Fruit fly (Drosophila melanogaster) whole organism, embryonic: ENCODE measurements around the gene g.

Experiments used
- Abd-B ChIP-seq: fragments of 200-800 bp; sonication (Bioruptor generic); optimal IDR thresholded peaks from 2 replicates; lab custom pipeline; 2018; ENCODE audit warnings: missing biosample characterization, mild to moderate bottlenecking, missing genetic modification characterization, moderate library complexity
- BEAF-32 ChIP-seq: fragments of 200-800 bp; sonication (Bioruptor generic); optimal IDR thresholded peaks from 3 replicates; lab custom pipeline; 2017; ENCODE audit warnings: missing biosample characterization, missing genetic modification characterization, mild to moderate bottlenecking, moderate library complexity, missing genetic modification reagents
- CG10209 ChIP-seq: fragments of 200-800 bp; sonication (Bioruptor generic); optimal IDR thresholded peaks from 3 replicates; lab custom pipeline; 2017; ENCODE audit warnings: missing biosample characterization, mild to moderate bottlenecking, missing genetic modification characterization, missing genetic modification reagents
- CG10543 ChIP-seq: fragments of 200-800 bp; sonication (Bioruptor generic); optimal IDR thresholded peaks from 3 replicates; lab custom pipeline; 2017; ENCODE audit warnings: missing biosample characterization, mild to moderate bottlenecking, missing genetic modification characterization, moderate library complexity
- CG10979 ChIP-seq: fragments of 200-800 bp; sonication (Bioruptor generic); optimal IDR thresholded peaks from 2 replicates; lab custom pipeline; 2018; ENCODE audit warnings: missing biosample characterization, mild to moderate bottlenecking, missing genetic modification characterization, moderate library complexity
- CG12155 ChIP-seq: fragments of 200-800 bp; sonication (Bioruptor generic); optimal IDR thresholded peaks from 3 replicates; lab custom pipeline; 2016; ENCODE audit warnings: missing biosample characterization, missing genetic modification characterization
- CG12659 ChIP-seq: fragments of 200-800 bp; sonication (Bioruptor generic); optimal IDR thresholded peaks from 3 replicates; lab custom pipeline; 2017; ENCODE audit warnings: mild to moderate bottlenecking, missing biosample characterization, missing genetic modification reagents, missing genetic modification characterization
- CG13287 ChIP-seq: fragments of 200-800 bp; sonication (Bioruptor generic); IDR thresholded peaks from 2 replicates; pipeline ENCODE4 v1.3.6; 2022; ENCODE audit warnings: missing biosample characterization, missing genetic modification characterization; ENCODE audit not compliant: partially characterized antibody
- CG13624 ChIP-seq: fragments of 200-800 bp; sonication (Bioruptor generic); optimal IDR thresholded peaks from 2 replicates; lab custom pipeline; 2016; ENCODE audit warnings: missing biosample characterization, missing genetic modification characterization
- CG1603 ChIP-seq: fragments of 200-800 bp; sonication (Bioruptor generic); optimal IDR thresholded peaks from 2 replicates; lab custom pipeline; 2019; ENCODE audit warnings: missing biosample characterization, mild to moderate bottlenecking, missing genetic modification characterization, moderate library complexity
- CG16815 ChIP-seq: fragments of 200-800 bp; sonication (Bioruptor generic); optimal IDR thresholded peaks from 3 replicates; lab custom pipeline; 2017; ENCODE audit warnings: missing biosample characterization, mild to moderate bottlenecking, missing genetic modification characterization
- CG2120 ChIP-seq: fragments of 200-800 bp; sonication (Bioruptor generic); optimal IDR thresholded peaks from 3 replicates; lab custom pipeline; 2016; ENCODE audit warnings: missing biosample characterization, missing genetic modification characterization
- CG2199 ChIP-seq: fragments of 200-800 bp; sonication (Bioruptor generic); IDR thresholded peaks from 3 replicates; pipeline ENCODE4 v1.3.6; 2022; ENCODE audit warnings: missing biosample characterization, missing genetic modification characterization
- CG2712 ChIP-seq: fragments of 200-800 bp; optimal IDR thresholded peaks from 3 replicates; lab custom pipeline; 2019; ENCODE audit warnings: missing biosample characterization, mild to moderate bottlenecking, missing genetic modification characterization, moderate library complexity
- CG34376 ChIP-seq: fragments of 200-800 bp; sonication (Bioruptor generic); optimal IDR thresholded peaks from 2 replicates; lab custom pipeline; 2018; ENCODE audit warnings: missing biosample characterization, mild to moderate bottlenecking, missing genetic modification characterization
- CG4360 ChIP-seq: fragments of 200-800 bp; sonication (Bioruptor generic); IDR thresholded peaks from 2 replicates; pipeline ENCODE4 v1.3.6; 2022; ENCODE audit warnings: missing biosample characterization, missing genetic modification characterization
- CG4617 ChIP-seq: fragments of 200-800 bp; sonication (Bioruptor generic); optimal IDR thresholded peaks from 3 replicates; lab custom pipeline; 2016; ENCODE audit warnings: missing biosample characterization, missing genetic modification characterization, borderline replicate concordance
- CG5180 ChIP-seq: fragments of 200-800 bp; sonication (Bioruptor generic); optimal IDR thresholded peaks from 3 replicates; lab custom pipeline; 2017; ENCODE audit warnings: missing biosample characterization, missing genetic modification characterization, mild to moderate bottlenecking, moderate library complexity, missing genetic modification reagents
- CG9215 ChIP-seq: fragments of 200-800 bp; sonication (Bioruptor generic); IDR thresholded peaks from 2 replicates; pipeline ENCODE4 v1.3.6; 2022; ENCODE audit warnings: missing biosample characterization, missing genetic modification characterization
- CHES-1-like ChIP-seq: fragments of 200-800 bp; sonication (Bioruptor generic); optimal IDR thresholded peaks from 2 replicates; lab custom pipeline; 2016; ENCODE audit warnings: missing biosample characterization, missing genetic modification characterization
- CoRest ChIP-seq: fragments of 200-800 bp; sonication (Bioruptor generic); optimal IDR thresholded peaks from 3 replicates; lab custom pipeline; 2018; ENCODE audit warnings: missing biosample characterization, mild to moderate bottlenecking, missing genetic modification characterization, moderate library complexity
- E2f2 ChIP-seq: fragments of 200-800 bp; sonication (Bioruptor generic); IDR thresholded peaks from 2 replicates; pipeline ENCODE4 v1.3.6; 2022; ENCODE audit warnings: missing biosample characterization, missing genetic modification characterization
- Ets65A ChIP-seq: fragments of 200-800 bp; sonication (Bioruptor generic); peaks from one replicate; lab custom pipeline; 2016; ENCODE audit warnings: missing biosample characterization, missing genetic modification characterization
- Ets97D ChIP-seq: fragments of 200-800 bp; sonication (Bioruptor generic); optimal IDR thresholded peaks from 3 replicates; lab custom pipeline; 2016; ENCODE audit warnings: missing biosample characterization, missing genetic modification characterization
- Gsc ChIP-seq: fragments of 200-800 bp; sonication (Bioruptor generic); IDR thresholded peaks from 2 replicates; pipeline ENCODE4 v1.3.6; 2022; ENCODE audit warnings: missing biosample characterization, missing genetic modification characterization
- HmgZ ChIP-seq: fragments of 200-800 bp; sonication (Bioruptor generic); optimal IDR thresholded peaks from 2 replicates; lab custom pipeline; 2018; ENCODE audit warnings: missing biosample characterization, mild to moderate bottlenecking, missing genetic modification characterization
- Ravus ChIP-seq: fragments of 200-800 bp; sonication (Bioruptor generic); IDR thresholded peaks from 2 replicates; pipeline ENCODE4 v1.3.6; 2022; ENCODE audit warnings: missing biosample characterization, missing genetic modification characterization
- Trl ChIP-seq, 3 experiments: fragments of >200 bp in 2 of 3; fragments of 200-800 bp in 1 of 3; sonication (Bioruptor generic) in 1 of 3; optimal IDR thresholded peaks; 2 replicates in 1 of 3; 3 replicates in 2 of 3; lab custom pipeline; 2016 to 2017; ENCODE audit warnings: missing biosample characterization in 1 of 3, missing genetic modification characterization in 1 of 3
- bowl ChIP-seq: fragments of 200-800 bp; sonication (Bioruptor generic); IDR thresholded peaks from 2 replicates; pipeline ENCODE4 v1.3.6; 2022; ENCODE audit warnings: missing biosample characterization, missing genetic modification characterization
- croc ChIP-seq: fragments of 200-800 bp; sonication (Bioruptor generic); conservative IDR thresholded peaks from 3 replicates; pipeline ENCODE4 v1.3.6; 2022; ENCODE audit warnings: missing biosample characterization, missing genetic modification characterization
- crp ChIP-seq, 2 experiments: fragments of 200-800 bp; sonication (Bioruptor generic); optimal IDR thresholded peaks; 2 replicates in 1 of 2; 3 replicates in 1 of 2; lab custom pipeline; 2017; ENCODE audit warnings: missing biosample characterization in 2 of 2, missing genetic modification characterization in 2 of 2, mild to moderate bottlenecking in 1 of 2, moderate library complexity in 1 of 2
- dimm ChIP-seq: fragments of 200-800 bp; sonication (Bioruptor generic); IDR thresholded peaks from 2 replicates; pipeline ENCODE4 v1.3.6; 2022; ENCODE audit warnings: missing biosample characterization, missing genetic modification characterization
- en ChIP-seq: fragments of 200-800 bp; sonication (Bioruptor generic); optimal IDR thresholded peaks from 2 replicates; lab custom pipeline; 2016; ENCODE audit warnings: missing biosample characterization, missing genetic modification characterization
- esg ChIP-seq: fragments of 200-800 bp; sonication (Bioruptor generic); conservative IDR thresholded peaks from 2 replicates; pipeline ENCODE4 v1.3.6; 2022; ENCODE audit warnings: missing biosample characterization, missing genetic modification characterization
- eyg ChIP-seq: fragments of 200-800 bp; sonication (Bioruptor generic); optimal IDR thresholded peaks from 3 replicates; lab custom pipeline; 2016; ENCODE audit warnings: missing biosample characterization, missing genetic modification characterization
- gfzf ChIP-seq: fragments of 200-800 bp; sonication (Bioruptor generic); optimal IDR thresholded peaks from 2 replicates; lab custom pipeline; 2016; ENCODE audit warnings: missing biosample characterization, mild to moderate bottlenecking, missing genetic modification characterization, moderate library complexity
- inv ChIP-seq: fragments of 200-800 bp; sonication (Bioruptor generic); IDR thresholded peaks from 2 replicates; pipeline ENCODE4 v1.3.6; 2022; ENCODE audit warnings: missing biosample characterization, missing genetic modification characterization; ENCODE audit not compliant: partially characterized antibody
- lab ChIP-seq: fragments of 200-800 bp; sonication (Bioruptor generic); optimal IDR thresholded peaks from 3 replicates; lab custom pipeline; 2017; ENCODE audit warnings: missing biosample characterization, missing genetic modification characterization, mild to moderate bottlenecking, moderate library complexity, missing genetic modification reagents
- nerfin-1 ChIP-seq: fragments of 200-800 bp; sonication (Bioruptor generic); optimal IDR thresholded peaks from 3 replicates; lab custom pipeline; 2019; ENCODE audit warnings: missing biosample characterization, mild to moderate bottlenecking, missing genetic modification characterization, moderate library complexity
- nmo ChIP-seq: fragments of 200-800 bp; sonication (Bioruptor generic); optimal IDR thresholded peaks from 2 replicates; lab custom pipeline; 2018; ENCODE audit warnings: missing biosample characterization, mild to moderate bottlenecking, missing genetic modification characterization, moderate library complexity
- rib ChIP-seq: fragments of 200-800 bp; sonication (Bioruptor generic); IDR thresholded peaks from 2 replicates; pipeline ENCODE4 v1.3.6; 2022; ENCODE audit warnings: missing biosample characterization, missing genetic modification characterization
- sd ChIP-seq: fragments of 200-800 bp; sonication (Bioruptor generic); optimal IDR thresholded peaks from 3 replicates; lab custom pipeline; 2018; ENCODE audit warnings: missing biosample characterization, mild to moderate bottlenecking, missing genetic modification characterization, moderate library complexity
- tgo ChIP-seq: fragments of 200-800 bp; sonication (Bioruptor generic); IDR thresholded peaks from 3 replicates; pipeline ENCODE4 v1.3.6; 2022; ENCODE audit warnings: missing biosample characterization, missing genetic modification characterization
- trem ChIP-seq: fragments of 200-800 bp; optimal IDR thresholded peaks from 3 replicates; lab custom pipeline; 2019; ENCODE audit warnings: missing biosample characterization, mild to moderate bottlenecking, missing genetic modification characterization, moderate library complexity
- zfh1 ChIP-seq: fragments of 200-800 bp; sonication (Bioruptor generic); IDR thresholded peaks from 3 replicates; pipeline ENCODE4 v1.3.6; 2022; ENCODE audit warnings: missing biosample characterization, missing genetic modification characterization

Gene g

DNA sequence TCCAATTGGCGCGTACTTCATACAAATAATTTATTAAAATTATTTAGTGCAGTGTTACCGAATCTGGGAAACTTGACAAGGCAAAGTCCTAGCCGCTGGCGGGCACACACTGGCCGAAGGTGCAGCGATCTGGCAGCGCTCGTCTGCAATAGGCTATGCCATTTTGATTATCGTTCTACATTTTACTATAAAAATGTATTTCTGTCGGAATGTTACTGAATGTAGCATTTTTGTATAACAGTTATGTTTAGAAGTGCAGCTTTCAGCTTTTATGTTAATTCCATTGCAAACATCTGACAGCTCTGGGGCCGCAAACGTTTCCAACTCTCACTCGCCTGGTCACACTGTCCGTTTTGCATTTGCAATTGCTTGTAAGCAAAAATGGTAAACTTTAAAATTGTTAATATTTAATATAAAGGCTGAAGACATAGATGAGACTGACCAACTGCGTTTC, 8.5 kb upstream of the g start, which contains the start of gene Grip91 (continued):
- peak; percentile 28 for TF ChIP-seq nerfin-1 (tag; lab: Kevin White, UChicago)
- TF ChIP-seq sd (tag; lab: Kevin White, UChicago) = peak; percentile 26
- peak; percentile 12 for TF ChIP-seq CG2712 (tag; lab: Kevin White, UChicago)
- TF ChIP-seq tgo (GFP tag; lab: Robert Waterston, UW) = no peak
- no peak for TF ChIP-seq Abd-B (GFP tag; lab: Kevin White, UChicago)
- no peak for TF ChIP-seq CG10543 (GFP tag; lab: Kevin White, UChicago)
- TF ChIP-seq CG16815 = no peak
- TF ChIP-seq rib (GFP tag; lab: Robert Waterston, UW) = no peak
- TF ChIP-seq CG13624 = peak; percentile 22
- no peak for TF ChIP-seq croc
- TF ChIP-seq CG4360 (GFP tag; lab: Robert Waterston, UW) = no peak
- TF ChIP-seq lab = no peak
- peak; percentile 61 for TF ChIP-seq trem
- TF ChIP-seq HmgZ (tag; lab: Kevin White, UChicago) = peak; percentile 41
- TF ChIP-seq CG12155 (GFP tag; lab: Kevin White, UChicago) = no peak
- no peak for TF ChIP-seq CG5180
- TF ChIP-seq nmo = peak; percentile 54
- TF ChIP-seq Ravus (GFP tag; lab: Robert Waterston, UW) = no peak
- TF ChIP-seq Gsc (GFP tag; lab: Robert Waterston, UW) = no peak
- TF ChIP-seq eyg (GFP tag; lab: Kevin White, UChicago) = no peak
- TF ChIP-seq E2f2 (GFP tag; lab: Robert Waterston, UW) = peak; percentile 77
- TF ChIP-seq gfzf (GFP tag; lab: Kevin White, UChicago) = peak; percentile 87
- peak; percentile 11 for TF ChIP-seq CHES-1-like (GFP tag; lab: Kevin White, UChicago)
- no peak for TF ChIP-seq CG10979 (tag; lab: Kevin White, UChicago)
- TF ChIP-seq Ets97D = peak; percentile 67
- no peak for TF ChIP-seq esg (GFP tag; lab: Robert Waterston, UW)
- no peak for TF ChIP-seq CG2199 (GFP tag; lab: Robert Waterston, UW)
- TF ChIP-seq CG34376 (GFP tag; lab: Kevin White, UChicago) = peak; percentile 4
- TF ChIP-seq CG12659 (GFP tag; lab: Kevin White, UChicago) = peak; percentile 74
- peak; percentile 52 for TF ChIP-seq BEAF-32 (GFP tag; lab: Kevin White, UChicago)
- peak; percentile 57 for TF ChIP-seq CG4617 (GFP tag; lab: Kevin White, UChicago)
- TF ChIP-seq inv (GFP tag; lab: Robert Waterston, UW) = 0 out of 2 replicates have a peak, but pooled peaks have one; percentile 24
- peak; percentile 46 for TF ChIP-seq CoRest (tag; lab: Kevin White, UChicago)
- TF ChIP-seq CG1603 (tag; lab: Kevin White, UChicago) = peak; percentile 65
- TF ChIP-seq CG9215 (GFP tag; lab: Robert Waterston, UW) = 0 out of 2 replicates have a peak, but pooled peaks have one; percentile 8
- peak; percentile 54; the same call in 1 of the 2 replicates for TF ChIP-seq CG13287 (GFP tag; lab: Robert Waterston, UW)
- TF ChIP-seq Trl (optimal IDR thresholded peaks at IDR 0.05; lab: Kevin White, UChicago) = peak in 1 of 2 experiments; percentile 7
- no peak for TF ChIP-seq Trl (GFP tag; optimal IDR thresholded peaks at IDR 0.05; lab: Kevin White, UChicago)
- TF ChIP-seq en (GFP tag; lab: Kevin White, UChicago) = no peak
- no peak for TF ChIP-seq zfh1 (GFP tag; lab: Robert Waterston, UW)
- no peak for TF ChIP-seq dimm (GFP tag; lab: Robert Waterston, UW)
- no peak for TF ChIP-seq CG10209 (GFP tag; lab: Kevin White, UChicago)
- peak; percentile 53 for TF ChIP-seq Ets65A (GFP tag; lab: Kevin White, UChicago)
- peak; percentile 8 for TF ChIP-seq CG2120 (GFP tag; lab: Kevin White, UChicago)
- TF ChIP-seq bowl = no peak
- peak in 1 of 2 experiments; percentile 56 for TF ChIP-seq crp (GFP tag; optimal IDR thresholded peaks at IDR 0.05; lab: Kevin White, UChicago)
